Fruit fly (Drosophila melanogaster) whole organism, embryonic: ENCODE measurements around the gene Zn72D.

Experiments used
- Awh ChIP-seq: fragments of 200-800 bp; sonication (Bioruptor generic); IDR thresholded peaks from 2 replicates; pipeline ENCODE4, ENCODE4 v1.3.6; 2022; ENCODE audit warnings: missing biosample characterization, missing genetic modification characterization
- CG10366 ChIP-seq: fragments of 200-800 bp; sonication (Bioruptor generic); IDR thresholded peaks from 2 replicates; pipeline ENCODE4 v1.3.6; 2022; ENCODE audit warnings: missing biosample characterization, missing genetic modification characterization
- CG10543 ChIP-seq: fragments of 200-800 bp; sonication (Bioruptor generic); optimal IDR thresholded peaks from 3 replicates; lab custom pipeline; 2017; ENCODE audit warnings: missing biosample characterization, mild to moderate bottlenecking, missing genetic modification characterization, moderate library complexity
- CG10979 ChIP-seq: fragments of 200-800 bp; sonication (Bioruptor generic); optimal IDR thresholded peaks from 2 replicates; lab custom pipeline; 2018; ENCODE audit warnings: missing biosample characterization, mild to moderate bottlenecking, missing genetic modification characterization, moderate library complexity
- CG11093 ChIP-seq: fragments of 200-800 bp; sonication (Bioruptor generic); IDR thresholded peaks from 3 replicates; pipeline ENCODE4 v1.3.6; 2022; ENCODE audit warnings: missing biosample characterization, missing genetic modification characterization
- CG12155 ChIP-seq: fragments of 200-800 bp; sonication (Bioruptor generic); optimal IDR thresholded peaks from 3 replicates; lab custom pipeline; 2016; ENCODE audit warnings: missing biosample characterization, missing genetic modification characterization
- CG13287 ChIP-seq: fragments of 200-800 bp; sonication (Bioruptor generic); IDR thresholded peaks from 2 replicates; pipeline ENCODE4 v1.3.6; 2022; ENCODE audit warnings: missing biosample characterization, missing genetic modification characterization; ENCODE audit not compliant: partially characterized antibody
- CG14710 ChIP-seq: fragments of 200-800 bp; sonication (Bioruptor generic); optimal IDR thresholded peaks from 3 replicates; lab custom pipeline; 2019; ENCODE audit warnings: missing biosample characterization, mild to moderate bottlenecking, missing genetic modification characterization, moderate library complexity
- CG14965 ChIP-seq: fragments of 200-800 bp; sonication (Bioruptor generic); optimal IDR thresholded peaks from 2 replicates; lab custom pipeline; 2016; ENCODE audit warnings: missing biosample characterization, missing genetic modification characterization, borderline replicate concordance
- CG1602 ChIP-seq: fragments of 200-800 bp; sonication (Bioruptor generic); optimal IDR thresholded peaks from 3 replicates; lab custom pipeline; 2016; ENCODE audit warnings: missing biosample characterization, missing genetic modification characterization
- CG16779 ChIP-seq: fragments of 200-800 bp; sonication (Bioruptor generic); IDR thresholded peaks from 2 replicates; pipeline ENCODE4 v1.3.6; 2022; ENCODE audit warnings: missing biosample characterization, missing genetic modification characterization
- CG17568 ChIP-seq: fragments of 200-800 bp; sonication (Bioruptor generic); optimal IDR thresholded peaks from 2 replicates; lab custom pipeline; 2018; ENCODE audit warnings: missing biosample characterization, mild to moderate bottlenecking, missing genetic modification characterization, moderate library complexity
- CG17612 ChIP-seq: fragments of 200-800 bp; sonication (Bioruptor generic); IDR thresholded peaks from 2 replicates; pipeline ENCODE4 v1.3.6; 2022; ENCODE audit warnings: missing biosample characterization, missing genetic modification characterization
- CG17829 ChIP-seq: fragments of 200-800 bp; optimal IDR thresholded peaks from 2 replicates; lab custom pipeline; 2019; ENCODE audit warnings: missing biosample characterization, mild to moderate bottlenecking, missing genetic modification characterization, moderate library complexity
- CG2678 ChIP-seq: fragments of 200-800 bp; sonication (Bioruptor generic); optimal IDR thresholded peaks from 3 replicates; lab custom pipeline; 2019; ENCODE audit warnings: missing biosample characterization, mild to moderate bottlenecking, missing genetic modification characterization, moderate library complexity
- CG30020 ChIP-seq: fragments of 200-800 bp; optimal IDR thresholded peaks from 2 replicates; lab custom pipeline; 2019; ENCODE audit warnings: missing biosample characterization, mild to moderate bottlenecking, missing genetic modification characterization, moderate library complexity
- CG5180 ChIP-seq: fragments of 200-800 bp; sonication (Bioruptor generic); optimal IDR thresholded peaks from 3 replicates; lab custom pipeline; 2017; ENCODE audit warnings: missing biosample characterization, missing genetic modification characterization, mild to moderate bottlenecking, moderate library complexity, missing genetic modification reagents
- CG6254 ChIP-seq: fragments of 200-800 bp; sonication (Bioruptor generic); optimal IDR thresholded peaks from 3 replicates; lab custom pipeline; 2017; ENCODE audit warnings: mild to moderate bottlenecking, missing biosample characterization, missing genetic modification reagents, missing genetic modification characterization
- CG6765 ChIP-seq: fragments of 200-800 bp; sonication (Bioruptor generic); optimal IDR thresholded peaks from 3 replicates; lab custom pipeline; 2017; ENCODE audit warnings: missing biosample characterization, mild to moderate bottlenecking, missing genetic modification characterization
- CG7556 ChIP-seq: fragments of 200-800 bp; sonication (Bioruptor generic); optimal IDR thresholded peaks from 2 replicates; lab custom pipeline; 2017; ENCODE audit warnings: missing biosample characterization, mild to moderate bottlenecking, missing genetic modification characterization
- CG7786 ChIP-seq: fragments of 200-800 bp; sonication (Bioruptor generic); optimal IDR thresholded peaks from 2 replicates; lab custom pipeline; 2016; ENCODE audit warnings: missing biosample characterization, missing genetic modification characterization
- CG8388 ChIP-seq: fragments of 200-800 bp; sonication (Bioruptor generic); optimal IDR thresholded peaks from 2 replicates; lab custom pipeline; 2019; ENCODE audit warnings: missing biosample characterization, mild to moderate bottlenecking, missing genetic modification characterization, moderate library complexity
- CG9215 ChIP-seq: fragments of 200-800 bp; sonication (Bioruptor generic); IDR thresholded peaks from 2 replicates; pipeline ENCODE4 v1.3.6; 2022; ENCODE audit warnings: missing biosample characterization, missing genetic modification characterization
- CG9609 ChIP-seq: fragments of 200-800 bp; sonication (Bioruptor generic); optimal IDR thresholded peaks from 3 replicates; lab custom pipeline; 2016; ENCODE audit warnings: missing biosample characterization, missing genetic modification characterization
- CG9797 ChIP-seq: fragments of 200-800 bp; sonication (Bioruptor generic); optimal IDR thresholded peaks from 3 replicates; lab custom pipeline; 2018; ENCODE audit warnings: missing biosample characterization, mild to moderate bottlenecking, missing genetic modification characterization
- Camta ChIP-seq: fragments of 200-800 bp; sonication (Bioruptor generic); optimal IDR thresholded peaks from 2 replicates; lab custom pipeline; 2016; ENCODE audit warnings: missing biosample characterization, missing genetic modification characterization
- D ChIP-seq, 2 experiments: fragments of 200-800 bp in 1 of 2; fragments of >200 bp in 1 of 2; sonication (Bioruptor generic) in 1 of 2; optimal IDR thresholded peaks; 2 replicates in 1 of 2; 3 replicates in 1 of 2; lab custom pipeline; 2017; ENCODE audit warnings: mild to moderate bottlenecking in 1 of 2, missing biosample characterization in 1 of 2, missing genetic modification characterization in 1 of 2, missing genetic modification reagents in 1 of 2
- Dip3 ChIP-seq: fragments of 200-800 bp; sonication (Bioruptor generic); optimal IDR thresholded peaks from 3 replicates; lab custom pipeline; 2016; ENCODE audit warnings: missing biosample characterization, missing genetic modification characterization
- Gsc ChIP-seq: fragments of 200-800 bp; sonication (Bioruptor generic); IDR thresholded peaks from 2 replicates; pipeline ENCODE4 v1.3.6; 2022; ENCODE audit warnings: missing biosample characterization, missing genetic modification characterization
- HLH3B ChIP-seq: fragments of 200-800 bp; sonication (Bioruptor generic); IDR thresholded peaks from 2 replicates; pipeline ENCODE4 v1.3.6; 2022; ENCODE audit warnings: missing biosample characterization, missing genetic modification characterization
- HLH4C ChIP-seq: fragments of 200-800 bp; sonication (Bioruptor generic); IDR thresholded peaks from 3 replicates; pipeline ENCODE4 v1.3.6; 2022; ENCODE audit warnings: missing biosample characterization, missing genetic modification characterization; ENCODE audit not compliant: partially characterized antibody
- MTF-1 ChIP-seq: fragments of 200-800 bp; sonication (Bioruptor generic); optimal IDR thresholded peaks from 2 replicates; lab custom pipeline; 2018; ENCODE audit warnings: missing biosample characterization, mild to moderate bottlenecking, missing genetic modification characterization, borderline replicate concordance
- Mad ChIP-seq: fragments of 200-800 bp; sonication (Bioruptor generic); optimal IDR thresholded peaks from 2 replicates; lab custom pipeline; 2016; ENCODE audit warnings: missing biosample characterization, missing genetic modification characterization
- aop ChIP-seq: fragments of 200-800 bp; sonication (Bioruptor generic); IDR thresholded peaks from 2 replicates; pipeline ENCODE4 v1.3.6; 2022; ENCODE audit warnings: missing biosample characterization, missing genetic modification characterization
- bcd ChIP-seq: fragments of 200-800 bp; sonication (Bioruptor generic); optimal IDR thresholded peaks from 2 replicates; lab custom pipeline; 2017; ENCODE audit warnings: missing biosample characterization, mild to moderate bottlenecking, missing genetic modification characterization
- dan ChIP-seq: fragments of 200-800 bp; sonication (Bioruptor generic); IDR thresholded peaks from 2 replicates; pipeline ENCODE4 v1.3.6; 2022; ENCODE audit warnings: missing biosample characterization, missing genetic modification characterization
- fd96Cb ChIP-seq: fragments of 200-800 bp; sonication (Bioruptor generic); optimal IDR thresholded peaks from 2 replicates; lab custom pipeline; 2018; ENCODE audit warnings: missing biosample characterization, mild to moderate bottlenecking, missing genetic modification characterization, moderate library complexity
- fu2 ChIP-seq: fragments of 200-800 bp; sonication (Bioruptor generic); optimal IDR thresholded peaks from 2 replicates; lab custom pipeline; 2016; ENCODE audit warnings: missing biosample characterization, missing genetic modification characterization
- grn ChIP-seq: fragments of 200-800 bp; sonication (Bioruptor generic); optimal IDR thresholded peaks from 3 replicates; lab custom pipeline; 2017; ENCODE audit warnings: missing biosample characterization, missing genetic modification characterization
- lbe ChIP-seq: fragments of 200-800 bp; sonication (Bioruptor generic); optimal IDR thresholded peaks from 2 replicates; lab custom pipeline; 2016; ENCODE audit warnings: missing biosample characterization, mild to moderate bottlenecking, missing genetic modification characterization
- mam ChIP-seq: fragments of 200-800 bp; sonication (Bioruptor generic); optimal IDR thresholded peaks from 3 replicates; lab custom pipeline; 2016; ENCODE audit warnings: missing biosample characterization, missing genetic modification characterization
- odd ChIP-seq: fragments of 200-800 bp; sonication (Bioruptor generic); optimal IDR thresholded peaks from 2 replicates; lab custom pipeline; 2017; ENCODE audit warnings: missing biosample characterization, mild to moderate bottlenecking, missing genetic modification characterization
- pfk ChIP-seq: fragments of 200-800 bp; sonication (Bioruptor generic); optimal IDR thresholded peaks from 2 replicates; lab custom pipeline; 2018; ENCODE audit warnings: missing biosample characterization, mild to moderate bottlenecking, missing genetic modification characterization, moderate library complexity
- sens-2 ChIP-seq: fragments of 200-800 bp; sonication (Bioruptor generic); IDR thresholded peaks from 2 replicates; pipeline ENCODE4 v1.3.6; 2022; ENCODE audit warnings: missing biosample characterization, missing genetic modification characterization
- tin ChIP-seq: fragments of 200-800 bp; sonication (Bioruptor generic); optimal IDR thresholded peaks from 3 replicates; lab custom pipeline; 2016; ENCODE audit warnings: missing biosample characterization, missing genetic modification characterization
- twi ChIP-seq: fragments of 200-800 bp; optimal IDR thresholded peaks from 2 replicates; lab custom pipeline; 2019; ENCODE audit warnings: missing biosample characterization, mild to moderate bottlenecking, missing genetic modification characterization, moderate library complexity
- tx ChIP-seq: fragments of 200-800 bp; sonication (Bioruptor generic); optimal IDR thresholded peaks from 2 replicates; lab custom pipeline; 2016; ENCODE audit warnings: missing biosample characterization, missing genetic modification characterization
- unpg ChIP-seq: fragments of 200-800 bp; sonication (Bioruptor generic); optimal IDR thresholded peaks from 3 replicates; lab custom pipeline; 2018; ENCODE audit warnings: missing biosample characterization, mild to moderate bottlenecking, missing genetic modification characterization, moderate library complexity
- usp ChIP-seq: fragments of >200 bp; optimal IDR thresholded peaks from 2 replicates; lab custom pipeline; 2017; ENCODE audit warnings: missing biosample characterization, missing genetic modification characterization
- yki ChIP-seq: fragments of >200 bp; optimal IDR thresholded peaks from 3 replicates; lab custom pipeline; 2018

Gene Zn72D

DNA sequence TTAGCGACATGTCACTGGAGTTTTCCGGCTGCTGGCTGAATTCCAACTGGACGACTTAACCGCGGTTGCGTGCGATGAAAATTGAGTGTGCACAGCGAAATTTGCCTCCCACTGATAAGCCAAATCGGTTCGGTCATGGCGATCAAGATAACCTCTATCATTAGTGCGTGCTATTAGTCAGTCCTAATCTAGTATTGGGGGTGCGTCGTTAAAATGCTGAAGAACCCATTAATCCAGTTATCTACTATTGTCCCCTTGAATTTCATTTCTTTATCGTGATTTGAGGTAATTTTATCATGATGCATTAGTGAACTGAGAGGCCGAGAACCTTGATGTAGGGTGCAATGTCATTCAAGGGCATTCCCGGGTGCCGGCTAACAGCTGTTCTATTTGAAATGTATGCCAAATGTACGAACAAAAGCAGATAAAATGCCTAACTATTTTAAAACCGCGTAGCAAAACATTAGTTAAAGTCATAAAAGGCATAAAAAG lies 16.1 kb upstream of the Zn72D start, which contains the start of gene Pgm1 (continued):
- peak; percentile 45 for TF ChIP-seq CG6254 (GFP tag; lab: Kevin White, UChicago)
- TF ChIP-seq Camta (GFP tag; lab: Kevin White, UChicago), result peak; percentile 85
- peak; percentile 64; the same call in 1 of the 2 replicates for TF ChIP-seq CG9215
- TF ChIP-seq CG16779 (GFP tag; lab: Robert Waterston, UW), result peak; percentile 74
- TF ChIP-seq yki (lab: Kevin White, UChicago), result no peak
- peak; percentile 36 for TF ChIP-seq CG9797 (GFP tag; lab: Kevin White, UChicago)
- peak; percentile 60 for TF ChIP-seq HLH3B (GFP tag; lab: Robert Waterston, UW)
- TF ChIP-seq CG11093 (GFP tag; lab: Robert Waterston, UW), result peak; percentile 36; the same call in 2 of the 3 replicates
- TF ChIP-seq CG17612 (GFP tag; lab: Robert Waterston, UW), result peak; percentile 48
- peak; percentile 88 for TF ChIP-seq CG12155 (GFP tag; lab: Kevin White, UChicago)
- TF ChIP-seq HLH4C (GFP tag; lab: Robert Waterston, UW), result 0 out of 3 replicates have a peak, but pooled peaks have one; percentile 6
- TF ChIP-seq Mad, result peak; percentile 86
- peak; percentile 84 for TF ChIP-seq Dip3 (GFP tag; lab: Kevin White, UChicago)
- no peak for TF ChIP-seq unpg (GFP tag; lab: Kevin White, UChicago)
- TF ChIP-seq bcd, result no peak
- peak; percentile 54; the same call in 1 of the 2 replicates for TF ChIP-seq Gsc
- TF ChIP-seq CG10366 (GFP tag; lab: Robert Waterston, UW), result peak; percentile 77
- no peak for TF ChIP-seq twi (tag; lab: Kevin White, UChicago)
- TF ChIP-seq CG30020 (tag; lab: Kevin White, UChicago), result no peak
- TF ChIP-seq grn (GFP tag; lab: Kevin White, UChicago), result peak; percentile 96
- peak; percentile 75 for TF ChIP-seq Awh (GFP tag; lab: Robert Waterston, UW)
- peak; percentile 45 for TF ChIP-seq CG14710 (tag; lab: Kevin White, UChicago)
- TF ChIP-seq CG10543 (GFP tag; lab: Kevin White, UChicago), result peak; percentile 79
- 0 out of 2 replicates have a peak, but pooled peaks have one; percentile 46 for TF ChIP-seq dan
- TF ChIP-seq fd96Cb (tag; lab: Kevin White, UChicago), result peak; percentile 73
- peak; percentile 92 for TF ChIP-seq CG7786 (GFP tag; lab: Kevin White, UChicago)
- no peak for TF ChIP-seq MTF-1 (GFP tag; lab: Kevin White, UChicago)
- peak; percentile 83 for TF ChIP-seq lbe (GFP tag; lab: Kevin White, UChicago)
- TF ChIP-seq fu2 (GFP tag; lab: Kevin White, UChicago), result peak; percentile 85
- peak; percentile 80 for TF ChIP-seq CG17829 (tag; lab: Kevin White, UChicago)
- no peak for TF ChIP-seq D (optimal IDR thresholded peaks at IDR 0.05; lab: Kevin White, UChicago)
- peak; percentile 74 for TF ChIP-seq D (GFP tag; optimal IDR thresholded peaks at IDR 0.05; lab: Kevin White, UChicago)
- no peak for TF ChIP-seq usp (GFP tag; lab: Kevin White, UChicago)
- no peak for TF ChIP-seq odd (GFP tag; lab: Kevin White, UChicago)
- TF ChIP-seq CG14965 (GFP tag; lab: Kevin White, UChicago), result peak; percentile 59
- peak; percentile 74 for TF ChIP-seq CG6765
- peak; percentile 88 for TF ChIP-seq CG2678
- TF ChIP-seq CG9609 (GFP tag; lab: Kevin White, UChicago), result peak; percentile 89
- peak; percentile 70 for TF ChIP-seq tin (GFP tag; lab: Kevin White, UChicago)
- TF ChIP-seq pfk (GFP tag; lab: Kevin White, UChicago), result no peak
- peak; percentile 79 for TF ChIP-seq CG10979 (tag; lab: Kevin White, UChicago)
- 0 out of 2 replicates have a peak, but pooled peaks have one; percentile 24 for TF ChIP-seq CG13287 (GFP tag; lab: Robert Waterston, UW)
- TF ChIP-seq sens-2 (GFP tag; lab: Robert Waterston, UW), result no peak
- peak; percentile 73 for TF ChIP-seq CG1602 (GFP tag; lab: Kevin White, UChicago)
- TF ChIP-seq CG5180 (GFP tag; lab: Kevin White, UChicago), result peak; percentile 50
- peak; percentile 88 for TF ChIP-seq tx (GFP tag; lab: Kevin White, UChicago)
- TF ChIP-seq CG17568 (GFP tag; lab: Kevin White, UChicago), result no peak
- peak; percentile 90 for TF ChIP-seq mam
- TF ChIP-seq CG7556 (GFP tag; lab: Kevin White, UChicago), result peak; percentile 74
- peak; percentile 64 for TF ChIP-seq CG8388
- TF ChIP-seq aop (GFP tag; lab: Robert Waterston, UW), result no peak
